Worm (Caenorhabditis elegans): ENCODE data around the gene E02H4.6.

Gene E02H4.6

ce11 chrX:14206321-14206720 lies 45.6 kb downstream of the E02H4.6 start:
- no peak for TF ChIP-seq unc-86 (tag; optimal IDR thresholded peaks at IDR 0.05)
- TF ChIP-seq ceh-22 (tag; optimal IDR thresholded peaks at IDR 0.05), result no peak
- TF ChIP-seq lin-11 (tag; optimal IDR thresholded peaks at IDR 0.05), result no peak
- TF ChIP-seq hlh-8 (tag; optimal IDR thresholded peaks at IDR 0.05), result no peak
- no peak for TF ChIP-seq pha-2 (tag; optimal IDR thresholded peaks at IDR 0.05)
- no peak for TF ChIP-seq ceh-14 (tag; optimal IDR thresholded peaks at IDR 0.05)
- no peak for TF ChIP-seq odd-2 (tag; optimal IDR thresholded peaks at IDR 0.05)
- no peak for TF ChIP-seq ceh-24 (tag; optimal IDR thresholded peaks at IDR 0.05)
- no peak for TF ChIP-seq hlh-30 (tag; optimal IDR thresholded peaks at IDR 0.05; ENCODE audit: insufficient read depth)
- no peak for TF ChIP-seq K02D7.2 (tag; optimal IDR thresholded peaks at IDR 0.05)
- TF ChIP-seq ceh-9 (tag; optimal IDR thresholded peaks at IDR 0.05), result no peak
- no peak for TF ChIP-seq hlh-6 (tag; optimal IDR thresholded peaks at IDR 0.05)
- no peak for TF ChIP-seq F13H6.1 (tag; optimal IDR thresholded peaks at IDR 0.05)
- TF ChIP-seq pax-1 (tag; optimal IDR thresholded peaks at IDR 0.05), result no peak
- no peak for TF ChIP-seq Y22D7AL.16 (tag; optimal IDR thresholded peaks at IDR 0.05)
